Worm (Caenorhabditis elegans) whole organism, L4 larva: ENCODE results near the gene C04H5.7.
A peak's percentile ranks its signal among the peaks of the same experiment; 100 is the strongest.

Experiments
- F37D6.2 ChIP-seq: sonication (generic microtip); optimal IDR thresholded peaks from 2 replicates; lab custom pipeline; 2016; ENCODE audit warnings: mild to moderate bottlenecking, missing genetic modification characterization, missing compliant biosample characterization
- F44E2.7 ChIP-seq: fragments of 200-800 bp; sonication (Bioruptor generic); IDR thresholded peaks from 2 replicates; pipeline ENCODE4 v2.1.2; 2022; ENCODE audit warnings: missing genetic modification characterization, missing compliant biosample characterization
- T20F7.1 ChIP-seq: fragments of 200-800 bp; sonication (Bioruptor generic); optimal IDR thresholded peaks from 2 replicates; lab custom pipeline; 2018; ENCODE audit warnings: mild to moderate bottlenecking, missing genetic modification characterization, missing compliant biosample characterization
- T26A8.4 ChIP-seq: fragments of 200-800 bp; sonication (Bioruptor generic); IDR thresholded peaks from 2 replicates; pipeline ENCODE4 v1.3.6; 2022; ENCODE audit warnings: missing genetic modification characterization, missing compliant biosample characterization
- Y75B8A.6 ChIP-seq: fragments of 200-800 bp; sonication (Bioruptor generic); IDR thresholded peaks from 2 replicates; pipeline ENCODE4 v1.3.6; 2022; ENCODE audit warnings: missing genetic modification reagents, missing genetic modification characterization, missing compliant biosample characterization
- ZK337.2 ChIP-seq: fragments of 200-800 bp; sonication (Bioruptor generic); IDR thresholded peaks from 2 replicates; pipeline ENCODE4 v1.3.6; 2022; ENCODE audit warnings: missing genetic modification reagents, missing genetic modification characterization, missing compliant biosample characterization
- ZK546.5 ChIP-seq, 2 experiments: sonication (generic microtip); optimal IDR thresholded peaks; 2 replicates each; lab custom pipeline; 2017; ENCODE audit warnings: missing biosample characterization in 2 of 2, missing genetic modification characterization in 2 of 2
- aha-1 ChIP-seq: fragments of 150-350 bp; peaks from one replicate; lab custom pipeline; 2014; ENCODE audit warnings: missing biosample characterization, missing genetic modification characterization
- arid-1 ChIP-seq: fragments of 200-800 bp; sonication (Bioruptor generic); conservative IDR thresholded peaks from 2 replicates; pipeline ENCODE4 v1.3.6; 2022; ENCODE audit warnings: missing genetic modification reagents, missing genetic modification characterization, missing compliant biosample characterization
- ceh-28 ChIP-seq: fragments of 150-350 bp; optimal IDR thresholded peaks from 2 replicates; lab custom pipeline; 2014; ENCODE audit warnings: missing biosample characterization, missing genetic modification reagents, missing genetic modification characterization
- ceh-32 ChIP-seq: sonication (generic microtip); optimal IDR thresholded peaks from 2 replicates; lab custom pipeline; 2016; ENCODE audit warnings: mild to moderate bottlenecking, missing genetic modification characterization, missing compliant biosample characterization; ENCODE audit not compliant: poor library complexity
- ceh-44 ChIP-seq: fragments of 200-800 bp; sonication (Bioruptor generic); IDR thresholded peaks from 2 replicates; pipeline ENCODE4 v1.3.6; 2022; ENCODE audit warnings: missing genetic modification reagents, missing genetic modification characterization, missing compliant biosample characterization
- ceh-82 ChIP-seq: sonication (generic microtip); optimal IDR thresholded peaks from 2 replicates; lab custom pipeline; 2017; ENCODE audit warnings: missing biosample characterization, missing genetic modification characterization
- cey-2 ChIP-seq: sonication (generic microtip); optimal IDR thresholded peaks from 3 replicates; lab custom pipeline; 2017; ENCODE audit warnings: missing genetic modification characterization, mild to moderate bottlenecking, missing compliant biosample characterization, antibody characterized with exemption, borderline replicate concordance; ENCODE audit not compliant: insufficient read depth
- dmd-9 ChIP-seq: fragments of 200-800 bp; sonication (Bioruptor generic); IDR thresholded peaks from 2 replicates; pipeline ENCODE4 v1.3.6; 2022; ENCODE audit warnings: missing genetic modification reagents, missing genetic modification characterization, missing compliant biosample characterization
- dpl-1 ChIP-seq: fragments of 150-350 bp; optimal IDR thresholded peaks from 2 replicates; lab custom pipeline; 2014; ENCODE audit warnings: missing biosample characterization, missing genetic modification reagents, missing genetic modification characterization
- duxl-1 ChIP-seq: sonication (generic microtip); optimal IDR thresholded peaks from 2 replicates; lab custom pipeline; 2016; ENCODE audit warnings: mild to moderate bottlenecking, missing genetic modification characterization, moderate library complexity, missing compliant biosample characterization; ENCODE audit not compliant: poor library complexity
- egl-27 ChIP-seq: sonication (generic microtip); optimal IDR thresholded peaks from 3 replicates; lab custom pipeline; 2017; ENCODE audit warnings: missing biosample characterization, missing genetic modification reagents, missing genetic modification characterization
- fkh-10 ChIP-seq: fragments of 150-350 bp; optimal IDR thresholded peaks from 2 replicates; lab custom pipeline; 2014; ENCODE audit warnings: missing biosample characterization, missing genetic modification reagents, missing genetic modification characterization
- fos-1 ChIP-seq: fragments of 150-350 bp; optimal IDR thresholded peaks from 2 replicates; lab custom pipeline; 2014; ENCODE audit warnings: missing biosample characterization, missing genetic modification characterization
- hif-1 ChIP-seq, 2 experiments: sonication (generic microtip); optimal IDR thresholded peaks; 2 replicates each; lab custom pipeline; 2016 to 2017; ENCODE audit warnings: missing compliant biosample characterization in 2 of 2, missing genetic modification characterization in 2 of 2, missing genetic modification reagents in 2 of 2, missing genotype in 2 of 2, mild to moderate bottlenecking in 1 of 2
- hlh-30 ChIP-seq: sonication (generic microtip); optimal IDR thresholded peaks from 2 replicates; lab custom pipeline; 2017; ENCODE audit warnings: antibody characterized with exemption, mild to moderate bottlenecking, missing genetic modification characterization, missing compliant biosample characterization; ENCODE audit not compliant: insufficient read depth
- lim-7 ChIP-seq: fragments of 200-800 bp; sonication (Bioruptor generic); IDR thresholded peaks from 2 replicates; pipeline ENCODE4 v1.3.6; 2022; ENCODE audit warnings: missing genetic modification characterization, missing compliant biosample characterization
- lin-13 ChIP-seq: fragments of 150-350 bp; optimal IDR thresholded peaks from 2 replicates; lab custom pipeline; 2014; ENCODE audit warnings: missing biosample characterization, missing genetic modification reagents, missing genetic modification characterization
- lin-15B ChIP-seq: fragments of 150-350 bp; sonication (generic microtip); optimal IDR thresholded peaks from 3 replicates; lab custom pipeline; 2014; ENCODE audit warnings: missing biosample characterization, missing genetic modification characterization
- lin-29 ChIP-seq: fragments of 200-800 bp; sonication (Bioruptor generic); IDR thresholded peaks from 2 replicates; pipeline ENCODE4 v1.3.6; 2022; ENCODE audit warnings: missing genetic modification reagents, missing genetic modification characterization, missing compliant biosample characterization
- madf-9 ChIP-seq: fragments of 200-800 bp; sonication (Bioruptor generic); conservative IDR thresholded peaks from 2 replicates; pipeline ENCODE4 v1.3.6; 2022; ENCODE audit warnings: missing genetic modification reagents, missing genetic modification characterization, missing compliant biosample characterization
- mdl-1 ChIP-seq, 2 experiments: fragments of 150-350 bp in 1 of 2; sonication (generic microtip) in 1 of 2; optimal IDR thresholded peaks; 2 replicates each; lab custom pipeline; 2014 to 2017; ENCODE audit warnings: missing biosample characterization in 2 of 2, missing genetic modification characterization in 2 of 2
- mep-1 ChIP-seq: fragments of 150-350 bp; sonication (generic microtip); optimal IDR thresholded peaks from 3 replicates; lab custom pipeline; 2014; ENCODE audit warnings: missing biosample characterization, missing genetic modification characterization
- mxl-2 ChIP-seq: fragments of 200-800 bp; sonication (Bioruptor generic); conservative IDR thresholded peaks from 2 replicates; pipeline ENCODE4 v1.3.6; 2022; ENCODE audit warnings: missing genetic modification reagents, missing genetic modification characterization, missing compliant biosample characterization
- mxl-3 ChIP-seq: fragments of 200-800 bp; sonication (Bioruptor generic); optimal IDR thresholded peaks from 2 replicates; lab custom pipeline; 2018; ENCODE audit warnings: mild to moderate bottlenecking, missing genetic modification characterization, missing compliant biosample characterization
- nhr-10 ChIP-seq: fragments of 150-350 bp; optimal IDR thresholded peaks from 2 replicates; lab custom pipeline; 2014; ENCODE audit warnings: missing biosample characterization, missing genetic modification characterization
- nhr-237 ChIP-seq: sonication (generic microtip); optimal IDR thresholded peaks from 2 replicates; lab custom pipeline; 2017; ENCODE audit warnings: missing biosample characterization, missing genetic modification characterization
- nhr-28 ChIP-seq: fragments of 150-350 bp; optimal IDR thresholded peaks from 2 replicates; lab custom pipeline; 2014; ENCODE audit warnings: missing biosample characterization, missing genetic modification characterization
- nhr-42 ChIP-seq: fragments of 200-800 bp; sonication (Bioruptor generic); IDR thresholded peaks from 2 replicates; pipeline ENCODE4 v1.3.6; 2022; ENCODE audit warnings: missing genetic modification characterization, missing compliant biosample characterization
- nhr-6 ChIP-seq: fragments of 150-350 bp; optimal IDR thresholded peaks from 2 replicates; lab custom pipeline; 2014; ENCODE audit warnings: missing biosample characterization, missing genetic modification characterization
- php-3 ChIP-seq: fragments of 200-800 bp; sonication (Bioruptor generic); IDR thresholded peaks from 2 replicates; pipeline ENCODE4 v1.3.6; 2022; ENCODE audit warnings: missing genetic modification reagents, missing genetic modification characterization, missing compliant biosample characterization
- sdz-12 ChIP-seq: fragments of 200-800 bp; sonication (Bioruptor generic); optimal IDR thresholded peaks from 2 replicates; lab custom pipeline; 2018; ENCODE audit warnings: mild to moderate bottlenecking, missing genetic modification characterization, missing compliant biosample characterization
- snpc-1.2 ChIP-seq: fragments of 200-800 bp; sonication (Bioruptor generic); IDR thresholded peaks from 2 replicates; pipeline ENCODE4 v1.3.6; 2022; ENCODE audit warnings: missing genetic modification reagents, missing genetic modification characterization, missing compliant biosample characterization
- spr-1 ChIP-seq: sonication (generic microtip); optimal IDR thresholded peaks from 2 replicates; lab custom pipeline; 2016; ENCODE audit warnings: mild to moderate bottlenecking, missing genetic modification characterization, missing compliant biosample characterization
- tra-1 ChIP-seq: fragments of 200-800 bp; sonication (Bioruptor generic); IDR thresholded peaks from 2 replicates; pipeline ENCODE4 v1.3.6; 2022; ENCODE audit warnings: missing genetic modification reagents, missing genetic modification characterization, missing compliant biosample characterization
- unc-130 ChIP-seq: sonication (generic microtip); optimal IDR thresholded peaks from 2 replicates; lab custom pipeline; 2016; ENCODE audit warnings: missing genetic modification reagents, missing genetic modification characterization, missing compliant biosample characterization
- zip-11 ChIP-seq: fragments of 200-800 bp; sonication (Bioruptor generic); IDR thresholded peaks from 2 replicates; pipeline ENCODE4 v1.3.6; 2022; ENCODE audit warnings: missing genetic modification characterization, missing compliant biosample characterization

C04H5.7 gene

ce11 chrII:14496809-14497208 is 40.9 kb upstream of the C04H5.7 start (continued):
- TF ChIP-seq php-3 (GFP tag; lab: Robert Waterston, UW) (peak; percentile 71), nhr-6 (tag; lab: Kevin White, UChicago) (peak; percentile 75), mxl-3 (GFP tag; lab: Kevin White, UChicago) (peak; percentile 83), spr-1 (peak; percentile 87), madf-9 (GFP tag; lab: Robert Waterston, UW) (peak; percentile 79), lin-29 (GFP tag; lab: Robert Waterston, UW) (peak; percentile 63), mxl-2 (GFP tag; lab: Robert Waterston, UW) (peak; percentile 60)

DNA sequence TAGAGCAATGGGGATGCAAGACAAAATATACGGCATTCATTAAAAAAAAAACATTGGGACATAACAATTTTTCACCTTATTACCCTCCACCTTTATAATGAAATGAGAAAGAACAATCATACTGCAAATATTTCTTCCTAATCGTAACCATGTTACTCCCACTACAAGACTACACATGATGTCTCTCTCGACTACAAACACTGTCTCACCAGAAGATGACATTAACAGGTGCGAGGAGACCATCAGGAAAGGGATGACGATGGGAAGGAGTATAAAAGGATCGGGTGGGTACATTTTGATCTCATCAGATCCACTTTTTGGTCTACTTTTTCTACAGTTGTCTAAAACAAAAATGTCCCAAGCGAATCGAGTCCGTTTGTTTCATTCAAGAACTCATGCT is 39.9 kb upstream of the C04H5.7 start, which contains the start of gene dhs-8:
Gene dhs-8 (plus strand): TSS at position 179 of the 400 bp plus-strand sequence.
- no peak for TF ChIP-seq egl-27
- TF ChIP-seq ZK546.5 (tag; optimal IDR thresholded peaks at IDR 0.05; lab: Kevin White, UChicago), result no peak
- TF ChIP-seq lin-13 (GFP tag; lab: Kevin White, UChicago), result no peak
- no peak for TF ChIP-seq tra-1 (GFP tag; lab: Robert Waterston, UW)
- no peak for TF ChIP-seq ceh-44 (GFP tag; lab: Robert Waterston, UW)
- TF ChIP-seq ZK337.2, result no peak
- TF ChIP-seq spr-1, result no peak
- TF ChIP-seq nhr-28 (tag; lab: Kevin White, UChicago), result peak; percentile 99
- no peak for TF ChIP-seq ceh-28 (tag; lab: Kevin White, UChicago)
- TF ChIP-seq hlh-30 (tag; lab: Kevin White, UChicago), result peak; percentile 9
- TF ChIP-seq duxl-1 (tag; lab: Kevin White, UChicago), result no peak
- peak; percentile 48 for TF ChIP-seq aha-1

DNA sequence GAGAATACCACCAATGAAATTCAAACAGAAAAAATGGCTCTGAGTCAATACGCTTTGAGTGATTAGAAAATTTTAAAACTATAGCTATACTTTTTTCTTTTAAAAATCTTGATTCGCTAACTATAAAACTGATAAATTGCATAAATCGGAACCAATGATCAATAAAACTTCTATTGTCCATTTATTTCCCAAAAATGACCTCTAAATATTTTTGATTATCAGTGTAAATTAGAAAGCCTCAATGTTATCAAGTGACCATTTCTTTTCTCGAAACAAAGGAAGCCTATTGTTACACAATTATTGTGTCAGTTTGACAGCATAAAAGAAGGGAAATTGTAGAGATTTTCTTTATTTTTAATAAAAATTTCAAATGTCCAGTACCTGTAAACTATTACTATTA is 37.6 kb upstream of the C04H5.7 start, which contains the start of gene K10H10.4:
Gene K10H10.4 (plus strand): TSS at position 301 of the 400 bp plus-strand sequence.
- TF ChIP-seq unc-130 (GFP tag; lab: Kevin White, UChicago) (no peak), nhr-237 (tag; lab: Kevin White, UChicago) (no peak), T20F7.1 (GFP tag; lab: Kevin White, UChicago) (no peak), cey-2 (tag; lab: Kevin White, UChicago) (no peak), snpc-1.2 (GFP tag; lab: Robert Waterston, UW) (no peak), nhr-42 (GFP tag; lab: Robert Waterston, UW) (no peak), tra-1 (GFP tag; lab: Robert Waterston, UW) (no peak), ceh-44 (GFP tag; lab: Robert Waterston, UW) (no peak), Y75B8A.6 (GFP tag; lab: Robert Waterston, UW) (no peak), arid-1 (no peak), dpl-1 (GFP tag; lab: Kevin White, UChicago) (no peak), mdl-1 (tag; optimal IDR thresholded peaks at IDR 0.05; lab: Kevin White, UChicago) (no peak), lin-15B (no peak), F44E2.7 (GFP tag; lab: Robert Waterston, UW) (no peak), nhr-10 (tag; lab: Kevin White, UChicago) (no peak), sdz-12 (GFP tag; lab: Kevin White, UChicago) (no peak), lim-7 (GFP tag; lab: Robert Waterston, UW) (no peak), F37D6.2 (tag; lab: Kevin White, UChicago) (no peak), dmd-9 (GFP tag; lab: Robert Waterston, UW) (no peak), ceh-82 (tag; lab: Kevin White, UChicago) (no peak)

DNA sequence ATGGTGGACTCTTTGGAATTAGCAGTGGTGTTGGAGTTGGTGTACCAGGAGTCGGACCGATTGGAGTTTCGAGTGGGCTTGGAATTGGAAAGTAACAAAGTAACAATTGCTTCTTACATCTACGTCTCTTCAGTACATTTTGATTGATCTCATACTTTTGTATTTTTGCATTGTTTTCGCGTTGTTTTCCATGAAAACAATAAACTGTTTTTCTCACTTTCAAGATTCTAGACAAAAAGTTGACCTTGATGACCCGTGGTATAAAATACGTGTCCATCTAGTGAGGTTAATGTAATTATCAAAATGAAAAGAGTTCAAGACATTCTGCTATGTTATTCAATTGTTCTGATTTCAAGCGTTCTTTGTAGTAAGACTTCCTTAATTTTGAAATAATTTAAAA is 36.3 kb upstream of the C04H5.7 start, which contains the start of gene K10H10.5:
Gene K10H10.5 (plus strand): TSS at position 301 of the 400 bp plus-strand sequence.
- no peak for TF ChIP-seq ceh-32 (tag; lab: Kevin White, UChicago)
- TF ChIP-seq hif-1 (tag; optimal IDR thresholded peaks at IDR 0.05; lab: Kevin White, UChicago), result no peak
- no peak for TF ChIP-seq mep-1 (tag; lab: Kevin White, UChicago)
- TF ChIP-seq T26A8.4 (GFP tag; lab: Robert Waterston, UW), result no peak
- TF ChIP-seq ZK337.2, result no peak
- no peak for TF ChIP-seq fos-1 (tag; lab: Kevin White, UChicago)
- no peak for TF ChIP-seq fkh-10 (GFP tag; lab: Kevin White, UChicago)
- no peak for TF ChIP-seq zip-11
- TF ChIP-seq sdz-12 (GFP tag; lab: Kevin White, UChicago), result no peak
- TF ChIP-seq, all 104 proteins: peak for 0
